Worm (Caenorhabditis elegans): ENCODE results near the gene srsx-35.

Gene srsx-35

ce11 chrV:20681120-20681519, at the start of gene srsx-35:
Gene srsx-35, plus strand, starts transcription at chrV:20681420.
- TF ChIP-seq lir-3 (tag; optimal IDR thresholded peaks at IDR 0.05; ENCODE audit: poor library complexity) (no peak), snpc-4 (tag; optimal IDR thresholded peaks at IDR 0.05) (no peak), sox-4 (tag; optimal IDR thresholded peaks at IDR 0.05) (no peak), Y116A8C.19 (tag; optimal IDR thresholded peaks at IDR 0.05; ENCODE audit: borderline replicate concordance) (no peak), mab-9 (GFP tag; IDR thresholded peaks at IDR 0.05) (no peak), efl-3 (GFP tag; optimal IDR thresholded peaks at IDR 0.05) (no peak), zip-4 (GFP tag; optimal IDR thresholded peaks at IDR 0.05) (no peak), swsn-7 (tag; optimal IDR thresholded peaks at IDR 0.05) (no peak)

- TF ChIP-seq ceh-82 (tag; optimal IDR thresholded peaks at IDR 0.05) (no peak), zag-1 (tag; optimal IDR thresholded peaks at IDR 0.05) (no peak), ces-1 (GFP tag; optimal IDR thresholded peaks at IDR 0.05) (no peak), vab-15 (tag; optimal IDR thresholded peaks at IDR 0.05) (no peak), pag-3 (tag; optimal IDR thresholded peaks at IDR 0.05; ENCODE audit: borderline replicate concordance, insufficient read depth) (no peak), C16A3.4 (tag; optimal IDR thresholded peaks at IDR 0.05) (no peak), nhr-90 (tag; optimal IDR thresholded peaks at IDR 0.05; ENCODE audit: poor library complexity) (no peak), nhr-85 (tag) (no peak), mep-1 (tag; optimal IDR thresholded peaks at IDR 0.05) (no peak), ets-5 (GFP tag; IDR thresholded peaks at IDR 0.05) (no peak), dsc-1 (tag; optimal IDR thresholded peaks at IDR 0.05) (no peak), nhr-77 (tag; optimal IDR thresholded peaks at IDR 0.05) (no peak), pqm-1 (tag; optimal IDR thresholded peaks at IDR 0.05) (no peak)
Observed at ce11 chrV:20633619-20634018, 47.6 kb upstream of the srsx-35 start, which contains the start of gene F46B3.15. Gene F46B3.15, minus strand, starts transcription at chrV:20633719.

ce11 chrV:20634330-20634729, 46.9 kb upstream of the srsx-35 start, which contains the start of gene F46B3.16:
Gene F46B3.16, plus strand, starts transcription at chrV:20634630.
- TF ChIP-seq nhr-237 (tag; optimal IDR thresholded peaks at IDR 0.05) (no peak), nhr-85 (tag) (no peak)

ce11 chrV:20636855-20637254, 44.4 kb upstream of the srsx-35 start, which contains the start of gene ttr-13:
Gene ttr-13, minus strand, starts transcription at chrV:20636955.
- TF ChIP-seq lin-15B (tag; optimal IDR thresholded peaks at IDR 0.05) (no peak), rnt-1 (tag; optimal IDR thresholded peaks at IDR 0.05) (no peak)

ce11 chrV:20638344-20638743, 42.9 kb upstream of the srsx-35 start, which contains the start of gene Y44A6B.3:
Gene Y44A6B.3, minus strand, starts transcription at chrV:20638444.
- TF ChIP-seq efl-1 (optimal IDR thresholded peaks at IDR 0.05), result no peak
- peak in 1 of 2 experiments; percentile 1 for TF ChIP-seq efl-1 (GFP tag; optimal IDR thresholded peaks at IDR 0.05 in 1 of 2)
- no peak for TF ChIP-seq nhr-20 (tag; optimal IDR thresholded peaks at IDR 0.05)

- no peak for TF ChIP-seq snpc-4 (tag; optimal IDR thresholded peaks at IDR 0.05)
- TF ChIP-seq nhr-85 (tag), result no peak
- no peak for TF ChIP-seq unc-98 (GFP tag; IDR thresholded peaks at IDR 0.05)
- TF ChIP-seq xbp-1 (tag; optimal IDR thresholded peaks at IDR 0.05), result no peak
- no peak for TF ChIP-seq nhr-12 (tag; optimal IDR thresholded peaks at IDR 0.05)
- no peak for TF ChIP-seq lin-39 (tag; optimal IDR thresholded peaks at IDR 0.05)
- TF ChIP-seq ceh-63 (GFP tag; optimal IDR thresholded peaks at IDR 0.05), result no peak
- no peak for TF ChIP-seq C04F5.9 (tag; optimal IDR thresholded peaks at IDR 0.05)
- TF ChIP-seq nhr-20 (tag; optimal IDR thresholded peaks at IDR 0.05), result no peak
- no peak for TF ChIP-seq egl-27 (tag; optimal IDR thresholded peaks at IDR 0.05)
- no peak for TF ChIP-seq nhr-28 (tag; optimal IDR thresholded peaks at IDR 0.05)
- TF ChIP-seq hpl-2 (GFP tag; optimal IDR thresholded peaks at IDR 0.05), result no peak
- TF ChIP-seq ceh-82 (tag; optimal IDR thresholded peaks at IDR 0.05), result no peak
- no peak for TF ChIP-seq hlh-17 (GFP tag; optimal IDR thresholded peaks at IDR 0.05; ENCODE audit: borderline replicate concordance)
- no peak for TF ChIP-seq vab-15 (tag; optimal IDR thresholded peaks at IDR 0.05)
Observed at ce11 chrV:20639294-20639693, 41.9 kb upstream of the srsx-35 start, which contains the start of gene srxa-14. Gene srxa-14, plus strand, starts transcription at chrV:20639594.

All from whole organism, L1 larva.